Worm (Caenorhabditis elegans): Measurements from ENCODE around the gene T09A5.15.

DNA sequence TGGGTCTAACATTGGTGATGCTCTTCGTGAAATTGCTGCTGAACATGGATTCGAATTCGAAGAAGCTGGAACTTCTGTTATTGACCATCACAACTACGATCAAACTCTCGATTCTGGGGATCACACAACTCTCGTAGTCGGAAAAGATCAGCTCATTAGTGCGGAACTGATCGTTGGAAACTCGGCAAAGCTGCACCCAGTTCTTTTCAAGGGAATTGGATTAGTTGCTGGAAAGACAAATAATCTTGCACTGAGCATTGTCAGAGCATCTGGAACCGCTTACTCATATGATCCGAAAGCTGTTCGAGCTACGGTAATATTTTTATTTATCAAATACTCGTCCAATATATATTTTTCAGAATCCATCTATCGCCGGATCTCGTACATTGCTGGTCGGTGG, 7.1 kb downstream of the T09A5.15 start:
- no peak for TF ChIP-seq ztf-11 (tag; optimal IDR thresholded peaks at IDR 0.05)
- no peak for TF ChIP-seq nhr-76 (tag; optimal IDR thresholded peaks at IDR 0.05)
- no peak for TF ChIP-seq nhr-28 (tag; optimal IDR thresholded peaks at IDR 0.05)
- no peak for TF ChIP-seq mep-1 (tag; optimal IDR thresholded peaks at IDR 0.05)
- no peak for TF ChIP-seq lin-13 (tag; optimal IDR thresholded peaks at IDR 0.05)
- no peak for TF ChIP-seq nhr-237 (tag; optimal IDR thresholded peaks at IDR 0.05)
- no peak for TF ChIP-seq snpc-4 (tag; optimal IDR thresholded peaks at IDR 0.05)
